Worm (Caenorhabditis elegans) whole organism, mixed stage, embryonic: ENCODE data around the gene F42A10.7.

ENCODE experiments used
- hlh-1 ChIP-seq: fragments of 150-350 bp; optimal IDR thresholded peaks from 2 replicates; lab custom pipeline; 2014; ENCODE audit warnings: missing biosample characterization, missing genetic modification reagents, missing genetic modification characterization
- nhr-12 ChIP-seq: fragments of 150-350 bp; optimal IDR thresholded peaks from 2 replicates; lab custom pipeline; 2014; ENCODE audit warnings: missing biosample characterization, missing genetic modification characterization
- nhr-237 ChIP-seq: fragments of 150-350 bp; optimal IDR thresholded peaks from 2 replicates; lab custom pipeline; 2014; ENCODE audit warnings: missing biosample characterization, missing genetic modification characterization
- pha-4 ChIP-seq: fragments of 150-350 bp; optimal IDR thresholded peaks from 2 replicates; lab custom pipeline; 2018; ENCODE audit warnings: missing biosample characterization, missing genetic modification reagents, missing genetic modification characterization

DNA sequence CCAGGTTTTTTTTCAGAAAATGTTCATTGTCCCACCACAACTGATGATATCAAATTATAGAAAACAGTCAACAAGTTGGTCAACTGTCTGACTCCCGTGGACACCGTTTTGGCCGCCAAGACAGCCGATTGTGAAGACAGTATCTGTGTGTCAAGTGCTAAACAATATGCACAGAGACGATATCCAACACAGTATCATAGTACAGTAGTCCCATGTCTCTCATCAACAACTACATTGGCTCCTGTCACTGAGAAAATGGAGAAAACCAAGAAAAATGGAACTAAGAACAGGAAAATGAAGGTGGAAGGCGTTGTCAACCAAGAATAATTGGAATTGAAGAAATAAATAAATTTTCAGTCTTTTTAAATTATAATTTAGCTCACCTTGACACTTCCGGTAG is 29.8 kb downstream of the F42A10.7 start:
- TF ChIP-seq nhr-12 (tag; lab: Kevin White, UChicago) (no peak), nhr-237 (no peak), hlh-1 (tag; lab: Kevin White, UChicago) (no peak), pha-4 (tag; lab: Kevin White, UChicago) (no peak)
